4 worm cellular contexts compared by ENCODE assay signal in the genomic region with DNA sequence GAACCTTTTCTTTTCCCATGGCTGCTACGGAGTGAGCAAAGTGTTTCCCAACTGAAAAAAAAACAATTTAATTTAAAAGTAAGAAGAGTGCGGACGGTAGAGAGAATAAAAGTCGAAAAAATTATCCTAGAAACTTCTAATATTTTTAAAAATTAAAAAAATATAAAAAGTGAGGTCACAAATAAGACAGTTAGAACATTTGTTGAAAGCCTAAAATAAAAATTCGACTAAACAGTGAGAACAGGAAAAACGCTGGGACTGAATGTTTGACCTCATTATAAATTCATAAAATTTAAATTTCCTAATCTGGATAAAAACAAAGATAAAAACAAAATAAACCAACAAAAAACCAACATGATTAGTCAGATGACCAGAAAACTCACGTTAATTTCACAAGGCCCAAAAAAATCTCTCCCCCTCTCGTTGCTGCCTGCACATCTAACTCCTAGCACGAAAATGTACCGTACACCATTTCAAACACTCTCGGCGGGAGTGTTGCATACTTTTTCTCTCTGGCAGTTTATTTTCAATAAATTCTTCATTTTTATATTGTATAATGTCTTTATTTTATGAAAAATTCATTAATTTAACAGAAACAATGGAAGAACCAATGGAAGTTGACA.
TF ChIP-seq lines count a peak whose summit lies in the region.

A gene (minus strand): TSS at position 51 of the 623 bp plus-strand sequence.
A gene (plus strand): TSS at position 592 of the 623 bp plus-strand sequence.

TF ChIP-seq in whole organism, L2 larva, 48 proteins besides CTCF, POLR2A, EP300 and RAD21 (continued from another document):
- TF ChIP-seq mdl-1 (tag; optimal IDR thresholded peaks at IDR 0.05; lab: Kevin White, UChicago) (peak in 1 of 2 experiments; percentile 78), nhr-6 (tag; optimal IDR thresholded peaks at IDR 0.05; lab: Kevin White, UChicago) (peak; percentile 97), nhr-23 (tag; optimal IDR thresholded peaks at IDR 0.05; lab: Kevin White, UChicago) (no peak), blmp-1 (tag; optimal IDR thresholded peaks at IDR 0.05; lab: Kevin White, UChicago; ENCODE audit: insufficient read depth) (peak; percentile 86), snpc-4 (tag; optimal IDR thresholded peaks at IDR 0.05; lab: Kevin White, UChicago) (peak; percentile 86), nhr-25 (tag; optimal IDR thresholded peaks at IDR 0.05; lab: Kevin White, UChicago) (peak; percentile 98), sma-3 (GFP tag; optimal IDR thresholded peaks at IDR 0.05; lab: Kevin White, UChicago) (peak; percentile 98), crh-2 (tag; optimal IDR thresholded peaks at IDR 0.05; lab: Kevin White, UChicago) (peak; percentile 98), ztf-4 (tag; optimal IDR thresholded peaks at IDR 0.05; lab: Kevin White, UChicago) (peak; percentile 88), mab-5 (tag; optimal IDR thresholded peaks at IDR 0.05; lab: Kevin White, UChicago) (peak; percentile 92), Y55F3AM.14 (GFP tag; optimal IDR thresholded peaks at IDR 0.05; lab: Kevin White, UChicago) (peak; percentile 88), elt-1 (tag; optimal IDR thresholded peaks at IDR 0.05; lab: Kevin White, UChicago) (no peak), ama-1 (optimal IDR thresholded peaks at IDR 0.05; lab: Kevin White, UChicago) (peak; percentile 90), zag-1 (tag; optimal IDR thresholded peaks at IDR 0.05; lab: Kevin White, UChicago) (peak; percentile 83), nhr-237 (tag; optimal IDR thresholded peaks at IDR 0.05; lab: Kevin White, UChicago) (peak; percentile 47), ztf-11 (tag; optimal IDR thresholded peaks at IDR 0.05; lab: Kevin White, UChicago) (no peak), unc-55 (GFP tag; optimal IDR thresholded peaks at IDR 0.05; lab: Kevin White, UChicago) (peak; percentile 99), fos-1 (tag; optimal IDR thresholded peaks at IDR 0.05; lab: Kevin White, UChicago) (peak; percentile 98), egl-27 (tag; optimal IDR thresholded peaks at IDR 0.05; lab: Kevin White, UChicago) (peak; percentile 55), lin-13 (GFP tag; optimal IDR thresholded peaks at IDR 0.05; lab: Kevin White, UChicago) (peak; percentile 97), ceh-82 (tag; optimal IDR thresholded peaks at IDR 0.05; lab: Kevin White, UChicago) (peak; percentile 81), nhr-77 (tag; optimal IDR thresholded peaks at IDR 0.05; lab: Kevin White, UChicago) (peak; percentile 71), sem-4 (tag; optimal IDR thresholded peaks at IDR 0.05; lab: Kevin White, UChicago) (peak; percentile 96), skn-1 (tag; optimal IDR thresholded peaks at IDR 0.05; lab: Kevin White, UChicago) (peak; percentile 91)

TF ChIP-seq in whole organism, L4 larva, 104 proteins besides CTCF, POLR2A, EP300 and RAD21 (continued from another document and continues in another):
- TF ChIP-seq spr-1 (tag; optimal IDR thresholded peaks at IDR 0.05; lab: Kevin White, UChicago) (peak; percentile 82), cey-2 (tag; optimal IDR thresholded peaks at IDR 0.05; lab: Kevin White, UChicago; ENCODE audit: borderline replicate concordance, insufficient read depth) (no peak), nhr-28 (tag; optimal IDR thresholded peaks at IDR 0.05; lab: Kevin White, UChicago) (peak; percentile 94), lin-1 (GFP tag; IDR thresholded peaks at IDR 0.05; lab: Robert Waterston, UW) (peak; percentile 75), snpc-1.2 (GFP tag; IDR thresholded peaks at IDR 0.05; lab: Robert Waterston, UW) (peak; percentile 47; the same call in 1 of the 2 replicates), saeg-2 (GFP tag; IDR thresholded peaks at IDR 0.05; lab: Robert Waterston, UW) (no peak), lir-3 (tag; optimal IDR thresholded peaks at IDR 0.05; lab: Kevin White, UChicago) (no peak), Y105C5A.15 (GFP tag; IDR thresholded peaks at IDR 0.05; lab: Robert Waterston, UW) (no peak), rbr-2 (tag; optimal IDR thresholded peaks at IDR 0.05; lab: Kevin White, UChicago) (peak; percentile 94), vab-7 (GFP tag; IDR thresholded peaks at IDR 0.05; lab: Robert Waterston, UW) (peak; percentile 56), spr-3 (GFP tag; optimal IDR thresholded peaks at IDR 0.05; lab: Kevin White, UChicago) (peak; percentile 55), unc-39 (tag; optimal IDR thresholded peaks at IDR 0.05; lab: Kevin White, UChicago) (no peak), tra-1 (GFP tag; IDR thresholded peaks at IDR 0.05; lab: Robert Waterston, UW) (peak; percentile 36; the same call in 1 of the 2 replicates), lim-7 (GFP tag; IDR thresholded peaks at IDR 0.05; lab: Robert Waterston, UW) (peak; percentile 68; the same call in 1 of the 2 replicates), zip-11 (GFP tag; IDR thresholded peaks at IDR 0.05; lab: Robert Waterston, UW) (no peak), nhr-76 (tag; optimal IDR thresholded peaks at IDR 0.05; lab: Kevin White, UChicago) (peak; percentile 48), R02D3.7 (tag; optimal IDR thresholded peaks at IDR 0.05; lab: Kevin White, UChicago) (peak; percentile 11), ZK337.2 (GFP tag; IDR thresholded peaks at IDR 0.05; lab: Robert Waterston, UW) (no peak), nhr-41 (GFP tag; IDR thresholded peaks at IDR 0.05; lab: Robert Waterston, UW) (no peak), zag-1 (tag; optimal IDR thresholded peaks at IDR 0.05; lab: Kevin White, UChicago) (no peak), hlh-11 (tag; optimal IDR thresholded peaks at IDR 0.05; lab: Kevin White, UChicago) (peak; percentile 95), dpl-1 (GFP tag; optimal IDR thresholded peaks at IDR 0.05; lab: Kevin White, UChicago) (peak; percentile 96), aha-1 (tag; lab: Kevin White, UChicago) (peak; percentile 99), pha-4 (GFP tag; IDR thresholded peaks at IDR 0.05; lab: Robert Waterston, UW) (peak; percentile 76), pha-4 (tag; optimal IDR thresholded peaks at IDR 0.05; lab: Kevin White, UChicago) (peak; percentile 99), ama-1 (optimal IDR thresholded peaks at IDR 0.05; lab: Kevin White, UChicago) (peak; percentile 66), nhr-48 (tag; optimal IDR thresholded peaks at IDR 0.05; lab: Kevin White, UChicago) (peak; percentile 66), lsy-2 (tag; optimal IDR thresholded peaks at IDR 0.05; lab: Kevin White, UChicago) (peak; percentile 98 to 100), ces-1 (GFP tag; optimal IDR thresholded peaks at IDR 0.05; lab: Kevin White, UChicago) (peak; percentile 54), nhr-10 (tag; optimal IDR thresholded peaks at IDR 0.05; lab: Kevin White, UChicago) (no peak), F26F4.8 (GFP tag; conservative IDR thresholded peaks at IDR 0.05; lab: Robert Waterston, UW) (no peak), ztf-7 (tag; optimal IDR thresholded peaks at IDR 0.05; lab: Kevin White, UChicago) (peak; percentile 88), daf-19 (GFP tag; conservative IDR thresholded peaks at IDR 0.05; lab: Robert Waterston, UW) (no peak), nhr-25 (tag; optimal IDR thresholded peaks at IDR 0.05; lab: Kevin White, UChicago; ENCODE audit: borderline replicate concordance, insufficient read depth) (peak; percentile 95)

TF ChIP-seq in whole organism, late embryonic, 69 proteins besides CTCF, POLR2A, EP300 and RAD21 (continued from another document and continues in another):
- TF ChIP-seq tbx-7 (tag; optimal IDR thresholded peaks at IDR 0.05; lab: Kevin White, UChicago) (no peak), ceh-19 (GFP tag; optimal IDR thresholded peaks at IDR 0.05; lab: Kevin White, UChicago) (no peak), ceh-14 (tag; optimal IDR thresholded peaks at IDR 0.05; lab: Kevin White, UChicago) (peak; percentile 55), odd-2 (tag; optimal IDR thresholded peaks at IDR 0.05; lab: Kevin White, UChicago) (peak; percentile 16), dve-1 (tag; optimal IDR thresholded peaks at IDR 0.05; lab: Kevin White, UChicago) (peak; percentile 72), unc-42 (tag; optimal IDR thresholded peaks at IDR 0.05; lab: Kevin White, UChicago) (peak; percentile 83), elt-2 (tag; optimal IDR thresholded peaks at IDR 0.05; lab: Kevin White, UChicago) (peak; percentile 71), ceh-34 (tag; optimal IDR thresholded peaks at IDR 0.05; lab: Kevin White, UChicago) (peak; percentile 73), ceh-24 (tag; optimal IDR thresholded peaks at IDR 0.05; lab: Kevin White, UChicago) (no peak), pros-1 (tag; optimal IDR thresholded peaks at IDR 0.05; lab: Kevin White, UChicago) (peak; percentile 68), pha-4 (tag; optimal IDR thresholded peaks at IDR 0.05; lab: Kevin White, UChicago) (no peak), rnt-1 (tag; optimal IDR thresholded peaks at IDR 0.05; lab: Kevin White, UChicago) (peak; percentile 34), gmeb-2 (tag; optimal IDR thresholded peaks at IDR 0.05; lab: Kevin White, UChicago) (peak; percentile 48), ceh-22 (tag; optimal IDR thresholded peaks at IDR 0.05; lab: Kevin White, UChicago) (no peak), madf-2 (tag; optimal IDR thresholded peaks at IDR 0.05; lab: Kevin White, UChicago) (peak; percentile 80), pqm-1 (tag; optimal IDR thresholded peaks at IDR 0.05; lab: Kevin White, UChicago) (peak; percentile 62), K09A11.1 (tag; optimal IDR thresholded peaks at IDR 0.05; lab: Kevin White, UChicago; ENCODE audit: insufficient read depth) (peak; percentile 63), ceh-6 (GFP tag; optimal IDR thresholded peaks at IDR 0.05; lab: Kevin White, UChicago) (peak; percentile 6), C08G9.2 (tag; optimal IDR thresholded peaks at IDR 0.05; lab: Kevin White, UChicago) (peak; percentile 51), lin-11 (tag; optimal IDR thresholded peaks at IDR 0.05; lab: Kevin White, UChicago) (peak; percentile 21), lim-6 (tag; optimal IDR thresholded peaks at IDR 0.05; lab: Kevin White, UChicago) (no peak), F13H6.1 (tag; optimal IDR thresholded peaks at IDR 0.05; lab: Kevin White, UChicago) (peak; percentile 36), dmd-4 (tag; optimal IDR thresholded peaks at IDR 0.05; lab: Kevin White, UChicago; ENCODE audit: borderline replicate concordance) (no peak), che-1 (tag; optimal IDR thresholded peaks at IDR 0.05; lab: Kevin White, UChicago) (no peak), nfya-1 (tag; optimal IDR thresholded peaks at IDR 0.05; lab: Kevin White, UChicago) (peak; percentile 97), ahr-1 (tag; optimal IDR thresholded peaks at IDR 0.05; lab: Kevin White, UChicago) (no peak), elt-4 (tag; optimal IDR thresholded peaks at IDR 0.05; lab: Kevin White, UChicago) (no peak), fkh-10 (GFP tag; optimal IDR thresholded peaks at IDR 0.05; lab: Kevin White, UChicago) (no peak), unc-3 (GFP tag; conservative IDR thresholded peaks at IDR 0.05; lab: Robert Waterston, UW) (peak; percentile 44; the same call in 1 of the 2 replicates), unc-3 (tag; optimal IDR thresholded peaks at IDR 0.05; lab: Kevin White, UChicago) (no peak), mec-3 (tag; optimal IDR thresholded peaks at IDR 0.05; lab: Kevin White, UChicago; ENCODE audit: borderline replicate concordance) (no peak), hlh-15 (tag; optimal IDR thresholded peaks at IDR 0.05; lab: Kevin White, UChicago) (no peak), eyg-1 (tag; optimal IDR thresholded peaks at IDR 0.05; lab: Kevin White, UChicago) (no peak), ceh-9 (tag; optimal IDR thresholded peaks at IDR 0.05; lab: Kevin White, UChicago) (no peak), ceh-31 (tag; optimal IDR thresholded peaks at IDR 0.05; lab: Kevin White, UChicago) (peak; percentile 74), ceh-48 (tag; optimal IDR thresholded peaks at IDR 0.05; lab: Kevin White, UChicago) (peak; percentile 22)

TF ChIP-seq in whole organism, mixed stage, embryonic, 35 proteins besides CTCF, POLR2A, EP300 and RAD21 (continued from another document):
- TF ChIP-seq hlh-1 (tag; optimal IDR thresholded peaks at IDR 0.05; lab: Kevin White, UChicago): peak; percentile 83
- TF ChIP-seq M03D4.4 (tag; optimal IDR thresholded peaks at IDR 0.05; lab: Kevin White, UChicago): peak; percentile 73
